Worm (Caenorhabditis elegans): Measurements from ENCODE around the gene F19B10.4.

The F19B10.4 gene

DNA sequence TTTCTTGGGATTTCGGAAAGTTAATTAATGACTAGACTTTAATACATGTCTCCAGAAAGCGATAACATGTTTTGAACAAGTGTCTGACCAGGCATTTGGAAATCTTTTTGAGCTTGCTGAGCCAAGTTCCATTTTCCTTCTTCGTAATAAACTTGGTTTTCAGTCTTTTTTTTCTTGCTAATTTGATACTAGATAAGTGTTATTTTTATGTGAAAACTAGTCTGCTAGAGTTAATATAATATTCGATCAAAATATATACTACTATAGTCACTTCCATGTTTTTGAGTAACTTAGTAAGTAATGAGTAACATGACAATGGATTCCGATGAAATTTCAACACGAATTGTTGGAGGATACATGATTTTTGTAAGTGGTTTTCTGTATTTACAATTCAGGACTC, 49.4 kb downstream of the F19B10.4 start, which contains the start of gene srx-110 (continued):
- TF ChIP-seq attf-3 (GFP tag; conservative IDR thresholded peaks at IDR 0.05) (no peak), pha-4 (tag; optimal IDR thresholded peaks at IDR 0.05) (no peak)

- TF ChIP-seq nfyb-1 (GFP tag; IDR thresholded peaks at IDR 0.05), result no peak
- TF ChIP-seq F37B4.10 (GFP tag; IDR thresholded peaks at IDR 0.05), result no peak
- no peak for TF ChIP-seq ceh-100 (GFP tag; IDR thresholded peaks at IDR 0.05)
- TF ChIP-seq mel-28 (tag; optimal IDR thresholded peaks at IDR 0.05; ENCODE audit: borderline replicate concordance), result no peak
- no peak for TF ChIP-seq lin-54 (GFP tag; optimal IDR thresholded peaks at IDR 0.05)
- no peak for TF ChIP-seq B0336.3 (GFP tag; IDR thresholded peaks at IDR 0.05)
- TF ChIP-seq ceh-58 (GFP tag; IDR thresholded peaks at IDR 0.05), result no peak
- no peak for TF ChIP-seq hsf-1 (GFP tag; IDR thresholded peaks at IDR 0.05)
- TF ChIP-seq ztf-28 (GFP tag; IDR thresholded peaks at IDR 0.05), result no peak
- TF ChIP-seq mxl-1 (tag; optimal IDR thresholded peaks at IDR 0.05), result no peak
- TF ChIP-seq dox-1 (GFP tag; IDR thresholded peaks at IDR 0.05), result no peak
- no peak for TF ChIP-seq F23B12.7 (tag; optimal IDR thresholded peaks at IDR 0.05; ENCODE audit: insufficient read depth)
- no peak for TF ChIP-seq B0035.1 (tag; optimal IDR thresholded peaks at IDR 0.05)
- no peak for TF ChIP-seq F33H1.4 (GFP tag; IDR thresholded peaks at IDR 0.05)
- no peak for TF ChIP-seq ztf-26 (tag; optimal IDR thresholded peaks at IDR 0.05)
Observed at ce11 chrII:3711047-3711446, 51.2 kb downstream of the F19B10.4 start, which contains the start of gene fbxc-53. fbxc-53 (plus strand) TSS chrII:3711291.
